Fruit fly (Drosophila melanogaster) whole organism, larva: ENCODE measurements around the gene Fum1.

Experiments
- noc ChIP-seq: fragments of 200-800 bp; sonication (Bioruptor generic); optimal IDR thresholded peaks from 3 replicates; lab custom pipeline; 2019; ENCODE audit warnings: missing biosample characterization, mild to moderate bottlenecking, missing genetic modification characterization, moderate library complexity

Fum1 gene

DNA sequence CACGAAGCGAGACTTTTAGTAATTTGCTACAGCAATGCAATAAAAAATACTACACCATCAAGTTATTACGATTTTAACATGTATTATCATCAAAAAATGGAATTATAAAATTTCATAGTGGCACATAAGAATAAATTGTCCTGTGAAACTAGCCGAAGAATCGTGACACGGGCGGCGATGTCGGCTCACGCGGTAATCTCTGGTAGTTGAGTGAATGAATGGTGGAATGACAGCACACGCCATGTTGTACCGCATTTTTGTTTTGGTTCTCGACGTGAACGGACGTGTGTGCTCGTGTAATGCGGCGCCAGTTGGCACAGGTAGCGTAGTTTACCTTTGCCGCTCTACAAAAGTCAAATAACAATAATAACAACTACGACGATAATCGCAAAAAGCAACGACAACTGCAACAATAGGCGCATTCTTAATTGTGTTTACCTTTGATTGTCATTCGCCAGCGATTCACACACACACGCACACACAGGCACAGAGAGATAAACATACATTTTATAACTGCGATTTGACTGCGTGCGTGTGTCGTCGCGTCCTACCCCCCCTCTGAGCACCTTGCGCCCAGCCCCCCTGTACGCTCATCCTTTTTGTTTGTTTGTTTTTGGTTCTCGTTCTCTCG lies 21.1 kb downstream of the Fum1 start, which contains the start of gene CG14441:
CG14441 (plus strand) TSS at position 254 of the 631 bp plus-strand sequence.
- peak; percentile 86 for TF ChIP-seq noc (tag; lab: Kevin White, UChicago)

DNA sequence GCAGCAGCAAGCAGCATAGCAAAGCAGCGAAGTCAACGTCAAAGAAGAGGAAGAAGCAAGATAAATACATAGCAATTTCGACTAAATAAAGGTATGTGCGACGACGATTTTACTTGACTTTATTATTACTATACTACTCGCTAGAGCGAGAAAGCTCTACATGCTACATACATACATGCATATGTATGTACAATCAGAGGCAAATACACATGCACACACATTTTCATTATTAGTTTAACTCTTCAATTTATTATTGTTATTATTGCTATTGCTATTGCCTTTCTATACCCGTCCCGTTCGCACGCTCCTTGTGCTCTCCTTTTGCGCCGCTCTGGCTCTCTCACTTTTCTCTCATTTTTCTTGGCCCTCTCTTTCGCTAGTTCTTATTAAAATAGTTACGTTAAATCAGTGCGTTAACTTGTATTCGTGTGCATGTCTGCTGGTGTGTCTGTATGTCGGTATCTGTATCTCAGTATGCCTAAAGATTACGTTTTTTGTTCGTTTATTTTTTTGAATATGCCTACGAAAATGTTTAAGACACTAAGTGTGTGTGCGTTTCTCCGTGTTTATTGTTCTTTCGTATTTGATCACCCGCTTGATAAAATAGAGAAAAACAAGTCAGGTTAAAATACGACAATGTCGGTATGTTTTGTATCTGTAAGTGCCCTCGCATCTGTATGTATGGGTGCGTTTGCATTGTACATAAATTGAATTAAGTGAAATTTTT lies 22.2 kb downstream of the Fum1 start:
- no peak for TF ChIP-seq noc (tag; lab: Kevin White, UChicago)

DNA sequence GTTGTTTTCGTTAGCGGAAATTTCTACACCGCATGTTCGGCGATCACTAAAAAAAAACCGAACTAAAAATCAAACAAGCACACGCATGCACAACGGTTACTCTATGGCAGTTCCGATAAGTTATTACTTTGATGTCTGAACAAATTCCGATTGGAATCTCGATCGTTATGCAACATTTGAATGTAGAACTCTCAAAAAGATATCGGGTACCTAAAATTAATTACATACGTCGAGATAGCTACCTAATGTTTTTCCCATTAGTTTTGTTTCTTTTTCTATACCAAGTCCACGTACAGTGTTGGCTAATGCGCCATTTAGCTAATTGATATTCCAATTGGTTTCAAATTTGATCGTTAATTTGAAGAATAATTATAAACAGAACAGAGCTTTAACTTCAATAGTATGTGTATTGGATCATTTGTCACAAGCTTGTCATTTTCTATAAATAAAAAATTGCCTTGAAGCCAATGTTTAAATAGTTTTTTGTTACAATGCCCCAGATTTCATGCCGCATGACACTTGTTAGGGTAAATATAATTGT lies 22.8 kb downstream of the Fum1 start:
- no peak for TF ChIP-seq noc (tag; lab: Kevin White, UChicago)

DNA sequence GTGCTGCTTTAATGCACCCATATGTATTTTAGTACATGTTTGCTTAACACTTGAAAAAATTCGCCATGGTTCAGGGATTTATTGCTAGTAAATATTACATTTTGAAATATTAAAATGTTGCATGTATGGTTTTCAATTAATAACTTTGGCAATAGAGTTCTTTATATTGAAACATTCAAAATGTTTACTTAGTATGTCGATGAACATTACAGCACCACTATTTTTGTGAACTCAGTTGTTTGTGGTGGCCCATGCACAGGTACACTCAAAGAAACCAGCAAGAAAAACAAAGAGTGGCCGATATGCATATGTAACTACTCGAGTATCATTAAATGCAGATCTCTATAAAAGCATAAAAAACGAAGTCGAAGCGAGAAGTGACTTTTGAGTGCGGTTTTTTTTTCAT lies 23.8 kb downstream of the Fum1 start:
- TF ChIP-seq noc (tag; lab: Kevin White, UChicago) = no peak

DNA sequence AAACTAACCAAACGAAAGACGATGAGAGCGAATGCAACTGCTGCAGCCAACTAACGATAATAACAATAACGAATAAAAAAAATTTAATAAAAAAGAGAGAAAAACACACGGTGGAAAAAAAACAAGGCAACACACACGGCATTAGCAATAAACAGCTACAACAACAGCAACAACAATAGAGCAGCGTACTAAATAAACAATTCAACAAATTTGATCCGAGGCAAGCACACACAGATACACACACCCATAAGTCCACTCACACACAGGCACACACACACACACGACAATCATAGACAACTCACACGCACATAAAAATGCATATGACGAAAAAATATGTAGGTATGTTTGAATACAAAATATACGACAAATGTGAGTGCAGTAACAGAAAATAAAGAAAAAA lies 24.4 kb downstream of the Fum1 start:
- no peak for TF ChIP-seq noc (tag; lab: Kevin White, UChicago)

DNA sequence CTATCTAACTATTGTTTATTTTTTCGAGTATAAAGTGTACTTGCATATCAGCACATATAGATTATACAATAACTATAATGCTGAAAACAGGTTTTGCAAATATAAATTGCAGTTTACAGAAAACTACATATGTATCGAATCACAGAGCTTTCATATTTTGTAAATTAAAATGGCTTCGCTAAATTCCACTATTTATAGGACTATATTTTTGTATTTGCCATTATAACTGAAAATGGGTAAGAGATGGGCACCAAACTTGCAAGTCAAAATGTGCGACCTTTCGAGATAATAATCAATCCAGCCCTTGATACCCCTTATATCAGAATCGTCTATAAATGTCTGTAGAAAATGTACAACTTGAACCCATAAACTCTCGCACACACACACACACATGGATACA lies 25.0 kb downstream of the Fum1 start:
- TF ChIP-seq noc (tag; lab: Kevin White, UChicago) = no peak

DNA sequence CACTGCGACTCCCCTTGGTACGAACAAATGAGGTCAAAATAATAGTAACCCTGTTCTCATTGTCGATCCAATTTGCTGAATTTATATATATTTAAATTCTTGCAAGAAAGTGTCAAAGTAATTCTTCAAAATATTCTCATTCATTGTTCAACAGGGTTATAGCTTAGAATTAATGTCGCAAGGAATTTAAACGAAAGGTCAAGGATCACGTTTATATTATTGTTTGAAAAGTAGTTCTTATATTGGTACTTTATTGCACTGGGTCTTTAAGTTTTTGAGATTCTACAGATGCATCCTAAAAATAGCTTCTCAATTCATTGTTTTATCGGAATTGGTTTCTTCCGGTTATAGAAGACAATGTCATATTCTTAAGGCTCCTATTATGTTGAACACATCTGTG lies 25.7 kb downstream of the Fum1 start:
- TF ChIP-seq noc (tag; lab: Kevin White, UChicago) = no peak

DNA sequence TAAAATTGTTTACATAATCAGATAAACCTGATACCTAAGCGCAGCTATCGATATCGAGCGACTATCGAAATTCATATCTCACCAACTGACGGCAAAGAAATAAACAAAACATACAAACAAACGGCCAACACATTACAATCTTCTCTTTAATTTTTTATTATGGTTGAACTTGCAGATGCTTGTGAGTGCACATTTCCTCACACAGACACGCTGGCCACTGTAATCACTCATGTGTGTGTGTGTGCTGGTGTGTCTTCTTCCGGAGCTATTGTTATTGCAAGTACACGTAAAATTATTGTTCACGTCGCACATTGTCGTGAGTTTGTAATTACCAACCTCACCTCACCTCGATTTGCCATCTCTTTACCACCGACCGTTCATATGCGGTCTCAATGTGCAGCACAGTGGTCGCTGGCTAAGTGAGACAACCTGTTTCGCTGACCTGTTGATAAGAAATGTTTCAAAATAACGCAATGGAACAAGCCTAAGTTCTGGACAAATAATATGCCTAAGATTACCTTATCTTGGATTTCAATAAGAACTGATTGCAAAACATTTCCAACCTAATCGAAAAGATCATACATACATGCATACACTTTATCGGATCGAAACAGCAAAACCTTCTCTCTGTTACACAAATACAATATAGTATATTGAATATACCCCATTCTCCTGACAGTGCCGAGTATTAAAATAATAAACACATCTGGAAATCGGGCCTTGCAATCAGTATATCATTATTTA lies 27.0 kb downstream of the Fum1 start:
- peak; percentile 39 for TF ChIP-seq noc (tag; lab: Kevin White, UChicago)

DNA sequence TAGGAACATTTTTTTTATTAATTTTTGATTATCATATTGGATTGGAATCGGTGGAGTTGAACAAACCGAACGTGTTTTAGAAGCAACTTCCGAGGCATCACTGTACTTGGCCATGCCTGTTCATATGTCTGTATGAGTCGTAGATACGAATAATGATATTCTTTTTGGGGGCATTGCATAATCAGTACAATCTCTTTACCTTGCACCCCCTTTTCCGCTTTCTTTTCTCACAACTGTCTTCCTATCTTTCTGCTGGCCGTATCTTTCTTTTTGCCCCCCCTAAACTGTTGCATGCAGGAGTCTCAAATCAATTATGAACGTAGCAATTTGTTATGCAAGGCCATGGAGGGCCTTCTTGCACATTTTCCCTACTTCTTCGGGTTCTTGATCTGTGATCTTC lies 27.7 kb downstream of the Fum1 start:
- no peak for TF ChIP-seq noc (tag; lab: Kevin White, UChicago)

DNA sequence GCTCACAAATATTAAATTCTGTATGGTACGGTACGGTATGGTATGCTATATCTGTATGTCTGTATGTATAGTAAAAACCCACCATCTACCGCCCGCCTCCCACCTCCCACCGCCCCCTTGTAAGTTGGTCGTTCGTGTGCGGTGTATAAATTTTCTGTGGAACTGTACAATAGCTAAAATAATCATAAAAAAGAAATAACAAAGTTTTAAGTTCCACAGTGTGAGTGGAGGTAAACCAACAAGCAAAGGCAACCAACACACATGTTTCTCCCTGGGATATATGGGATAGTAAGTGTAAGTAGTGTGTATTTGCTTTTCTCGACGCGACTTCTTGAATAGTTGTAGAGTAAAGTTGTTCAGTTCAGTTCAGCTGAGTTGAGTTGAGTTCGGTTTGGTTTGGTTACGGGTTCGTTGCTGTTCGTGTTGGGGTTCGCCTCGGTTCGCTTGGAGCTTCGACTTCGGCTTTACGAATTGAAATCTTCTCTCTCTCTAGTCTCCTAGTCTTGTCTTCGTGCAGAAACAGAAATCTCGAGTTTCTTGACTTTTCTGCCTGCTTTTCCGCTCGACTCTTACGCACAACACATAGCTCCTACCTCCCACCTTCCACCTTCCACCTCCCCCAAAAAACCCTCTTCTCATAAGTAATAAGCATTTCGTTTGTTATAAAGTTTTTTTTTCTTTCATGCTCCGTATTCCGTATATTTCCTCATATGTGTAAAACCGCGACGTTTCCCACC lies 28.5 kb downstream of the Fum1 start:
- peak; percentile 13 for TF ChIP-seq noc (tag; lab: Kevin White, UChicago)

DNA sequence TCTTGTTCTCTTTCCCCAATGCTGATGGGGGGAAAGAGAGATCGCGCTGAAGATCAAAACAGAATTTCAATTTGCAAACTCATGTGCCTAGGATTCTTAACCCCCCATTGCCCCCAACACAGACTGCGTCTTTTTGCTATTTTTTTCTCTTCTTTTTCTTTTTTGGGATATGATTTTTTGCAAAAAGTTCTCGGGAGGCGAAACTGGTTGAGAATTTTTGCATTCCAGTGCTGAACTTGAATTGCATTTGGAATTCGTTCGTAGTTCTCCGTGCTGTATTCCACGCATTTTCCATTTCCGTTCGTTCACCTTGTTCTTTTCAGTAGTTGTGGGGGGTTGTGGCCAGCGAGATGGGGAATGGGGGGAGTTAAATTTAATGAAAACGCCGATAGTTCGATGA lies 29.9 kb downstream of the Fum1 start:
- no peak for TF ChIP-seq noc (tag; lab: Kevin White, UChicago)

DNA sequence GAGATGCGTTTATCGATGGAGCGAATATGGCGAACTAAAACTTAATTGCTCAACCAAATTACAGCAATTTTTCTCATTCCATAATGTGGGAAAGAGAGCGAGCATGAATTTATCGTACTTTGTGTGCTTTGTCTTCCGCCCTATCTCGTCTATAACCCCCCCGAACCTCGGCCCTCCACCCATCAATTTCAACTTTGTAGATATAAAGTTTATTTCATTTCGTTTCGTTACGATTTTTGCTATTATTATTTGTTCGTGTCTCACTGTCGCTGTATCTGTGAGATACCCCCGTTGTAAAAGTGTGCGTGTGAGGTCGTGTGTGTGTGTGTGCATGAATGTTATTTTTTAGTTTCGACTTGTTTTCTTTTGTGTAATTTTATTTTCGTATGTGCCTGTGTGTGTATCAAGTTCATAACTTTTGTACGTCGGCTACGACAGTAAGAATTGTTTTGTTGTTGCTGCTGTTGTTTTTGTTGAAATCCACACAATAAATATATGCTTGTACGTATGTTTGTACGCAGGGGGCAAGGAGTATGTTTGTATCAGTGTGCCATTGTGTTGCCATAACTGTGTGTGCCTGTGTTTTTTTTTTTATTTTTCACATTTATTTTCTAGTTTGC lies 30.5 kb downstream of the Fum1 start:
- TF ChIP-seq noc (tag; lab: Kevin White, UChicago) = no peak

DNA sequence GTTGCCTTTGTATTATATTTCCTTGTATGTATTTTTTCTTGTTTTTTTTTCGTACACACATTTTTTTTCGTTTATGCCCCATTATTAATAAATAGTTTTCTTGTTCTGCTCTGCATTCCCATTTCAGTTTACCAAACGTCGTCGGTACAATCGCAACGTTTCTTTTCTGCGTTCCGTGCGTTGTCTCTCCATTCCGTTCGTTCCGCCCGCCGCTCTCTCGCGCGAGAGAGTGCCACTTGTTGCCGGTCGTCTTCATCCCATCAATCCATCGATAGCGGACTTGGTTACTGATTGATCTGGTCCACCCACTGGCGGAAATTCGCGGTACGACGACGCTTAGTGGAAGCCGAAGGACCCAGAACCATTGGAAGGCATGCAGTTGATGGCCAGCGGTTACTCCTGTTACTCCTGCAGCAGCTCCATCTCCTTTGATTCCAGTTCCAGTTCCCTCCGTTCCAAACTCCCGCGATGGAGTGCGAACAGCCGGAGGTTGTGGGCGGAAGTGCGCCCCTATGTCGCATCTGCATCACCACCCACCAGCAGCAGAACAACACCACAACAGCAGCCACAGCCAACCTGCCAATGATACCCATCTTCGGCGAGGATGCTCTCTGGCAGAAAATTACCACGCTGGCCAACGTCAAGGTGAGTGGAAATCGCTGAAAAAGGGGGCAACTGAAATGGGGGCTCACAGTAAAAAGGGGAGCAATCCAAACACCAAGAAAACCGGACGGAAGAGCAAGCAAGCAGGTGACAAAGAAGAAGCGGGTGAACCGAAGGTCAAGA lies 31.2 kb downstream of the Fum1 start:
- TF ChIP-seq noc (tag; lab: Kevin White, UChicago) = no peak

DNA sequence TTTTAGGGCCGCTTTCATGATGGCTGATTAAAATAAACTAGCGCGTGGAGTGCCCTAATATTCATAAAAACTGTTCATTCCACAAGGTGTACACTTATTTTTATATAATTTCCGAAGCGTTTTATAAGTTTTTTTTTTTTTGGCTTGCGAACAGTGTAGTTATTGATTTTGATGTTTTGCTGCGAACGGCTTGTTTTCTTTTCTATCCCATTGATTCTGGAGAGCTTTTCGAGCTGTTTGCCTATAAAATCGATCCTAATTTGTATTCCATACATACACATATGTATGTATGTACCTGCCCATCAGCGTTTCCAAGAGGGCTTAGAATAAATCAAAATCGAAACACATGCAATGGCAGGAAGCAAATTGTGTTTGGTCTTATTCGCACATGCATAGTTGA lies 32.0 kb downstream of the Fum1 start:
- TF ChIP-seq noc (tag; lab: Kevin White, UChicago) = no peak
